Worm (Caenorhabditis elegans) whole organism, L2 larva: ENCODE results near the gene ZK697.8.

Source experiments
- R02D3.7 ChIP-seq: fragments of 150-350 bp; optimal IDR thresholded peaks from 2 replicates; lab custom pipeline; 2014; ENCODE audit warnings: missing biosample characterization, missing genetic modification characterization
- Y55F3AM.14 ChIP-seq: fragments of 200-800 bp; sonication (Bioruptor generic); optimal IDR thresholded peaks from 2 replicates; lab custom pipeline; 2018; ENCODE audit warnings: mild to moderate bottlenecking, missing genetic modification characterization, missing compliant biosample characterization
- ZK546.5 ChIP-seq: sonication (generic microtip); optimal IDR thresholded peaks from 2 replicates; lab custom pipeline; 2017; ENCODE audit warnings: missing biosample characterization, missing genetic modification characterization
- blmp-1 ChIP-seq: sonication (generic microtip); optimal IDR thresholded peaks from 2 replicates; lab custom pipeline; 2017; ENCODE audit warnings: missing genetic modification characterization, mild to moderate bottlenecking, missing compliant biosample characterization, antibody characterized with exemption, moderate library complexity; ENCODE audit not compliant: insufficient read depth
- ceh-16 ChIP-seq: fragments of 150-350 bp; optimal IDR thresholded peaks from 2 replicates; lab custom pipeline; 2014; ENCODE audit warnings: missing biosample characterization, missing genetic modification characterization
- ceh-82 ChIP-seq: fragments of 150-350 bp; optimal IDR thresholded peaks from 2 replicates; lab custom pipeline; 2014; ENCODE audit warnings: missing biosample characterization, missing genetic modification characterization
- dmd-4 ChIP-seq: sonication (generic microtip); optimal IDR thresholded peaks from 2 replicates; lab custom pipeline; 2017; ENCODE audit warnings: missing biosample characterization, missing genetic modification characterization
- egl-27 ChIP-seq: sonication (generic microtip); optimal IDR thresholded peaks from 3 replicates; lab custom pipeline; 2017; ENCODE audit warnings: missing biosample characterization, missing genetic modification reagents, missing genetic modification characterization
- elt-3 ChIP-seq: sonication (generic microtip); optimal IDR thresholded peaks from 2 replicates; lab custom pipeline; 2017; ENCODE audit warnings: missing biosample characterization, missing genetic modification characterization
- gmeb-1 ChIP-seq: fragments of 150-350 bp; optimal IDR thresholded peaks from 2 replicates; lab custom pipeline; 2014; ENCODE audit warnings: missing biosample characterization, missing genetic modification characterization
- lin-13 ChIP-seq: fragments of 150-350 bp; optimal IDR thresholded peaks from 2 replicates; lab custom pipeline; 2014; ENCODE audit warnings: missing biosample characterization, missing genetic modification reagents, missing genetic modification characterization
- lin-39 ChIP-seq: fragments of 150-350 bp; optimal IDR thresholded peaks from 2 replicates; lab custom pipeline; 2014; ENCODE audit warnings: missing biosample characterization, missing genetic modification reagents, missing genetic modification characterization
- lsy-2 ChIP-seq, 2 experiments: fragments of 150-350 bp in 1 of 2; sonication (generic microtip) in 1 of 2; optimal IDR thresholded peaks; 2 replicates each; lab custom pipeline; 2014 to 2017; ENCODE audit warnings: missing biosample characterization in 2 of 2, missing genetic modification characterization in 2 of 2
- mab-5 ChIP-seq: fragments of 150-350 bp; optimal IDR thresholded peaks from 2 replicates; lab custom pipeline; 2014; ENCODE audit warnings: missing biosample characterization, missing genetic modification characterization
- mbf-1 ChIP-seq: sonication (generic microtip); optimal IDR thresholded peaks from 2 replicates; lab custom pipeline; 2017; ENCODE audit warnings: missing biosample characterization, missing genetic modification characterization
- mdl-1 ChIP-seq, 2 experiments: fragments of 150-350 bp in 1 of 2; sonication (generic microtip) in 1 of 2; optimal IDR thresholded peaks; 2 replicates each; lab custom pipeline; 2017; ENCODE audit warnings: missing biosample characterization in 2 of 2, missing genetic modification characterization in 2 of 2
- nhr-10 ChIP-seq: sonication (generic microtip); optimal IDR thresholded peaks from 2 replicates; lab custom pipeline; 2017; ENCODE audit warnings: missing biosample characterization, missing genetic modification characterization
- nhr-12 ChIP-seq: fragments of 150-350 bp; optimal IDR thresholded peaks from 2 replicates; lab custom pipeline; 2014; ENCODE audit warnings: missing biosample characterization, missing genetic modification characterization
- nhr-129 ChIP-seq: fragments of 150-350 bp; optimal IDR thresholded peaks from 2 replicates; lab custom pipeline; 2014; ENCODE audit warnings: missing biosample characterization, missing genetic modification characterization
- nhr-21 ChIP-seq: fragments of 150-350 bp; optimal IDR thresholded peaks from 2 replicates; lab custom pipeline; 2014; ENCODE audit warnings: missing biosample characterization, missing genetic modification characterization
- nhr-23 ChIP-seq: fragments of 150-350 bp; optimal IDR thresholded peaks from 2 replicates; lab custom pipeline; 2014; ENCODE audit warnings: missing biosample characterization, missing genetic modification reagents, missing genetic modification characterization
- nhr-237 ChIP-seq: fragments of 150-350 bp; optimal IDR thresholded peaks from 2 replicates; lab custom pipeline; 2014; ENCODE audit warnings: missing biosample characterization, missing genetic modification characterization
- nhr-6 ChIP-seq: fragments of 150-350 bp; optimal IDR thresholded peaks from 2 replicates; lab custom pipeline; 2014; ENCODE audit warnings: missing biosample characterization, missing genetic modification characterization
- peb-1 ChIP-seq: fragments of 150-350 bp; optimal IDR thresholded peaks from 2 replicates; lab custom pipeline; 2014; ENCODE audit warnings: missing biosample characterization, missing genetic modification characterization
- sem-4 ChIP-seq: fragments of 150-350 bp; optimal IDR thresholded peaks from 2 replicates; lab custom pipeline; 2014; ENCODE audit warnings: missing biosample characterization, missing genetic modification reagents, missing genetic modification characterization
- skn-1 ChIP-seq: sonication (generic microtip); optimal IDR thresholded peaks from 2 replicates; lab custom pipeline; 2017; ENCODE audit warnings: missing biosample characterization, missing genetic modification characterization
- sma-3 ChIP-seq: sonication (generic microtip); optimal IDR thresholded peaks from 2 replicates; lab custom pipeline; 2016; ENCODE audit warnings: missing genetic modification reagents, missing genetic modification characterization, missing compliant biosample characterization
- sma-9 ChIP-seq, 2 experiments: fragments of 150-350 bp in 1 of 2; sonication (generic microtip) in 1 of 2; optimal IDR thresholded peaks; 2 replicates each; lab custom pipeline; 2014 to 2016; ENCODE audit warnings: missing genetic modification characterization in 2 of 2, mild to moderate bottlenecking in 1 of 2, missing biosample characterization in 1 of 2, missing compliant biosample characterization in 1 of 2, missing genetic modification reagents in 1 of 2, moderate library complexity in 1 of 2
- snpc-4 ChIP-seq: fragments of 150-350 bp; optimal IDR thresholded peaks from 2 replicates; lab custom pipeline; 2014; ENCODE audit warnings: missing biosample characterization, missing genetic modification characterization
- unc-39 ChIP-seq: fragments of 150-350 bp; optimal IDR thresholded peaks from 2 replicates; lab custom pipeline; 2014; ENCODE audit warnings: missing biosample characterization, missing genetic modification characterization
- unc-55 ChIP-seq: fragments of 150-350 bp; sonication (generic microtip); optimal IDR thresholded peaks from 3 replicates; lab custom pipeline; 2014; ENCODE audit warnings: missing biosample characterization, missing genetic modification reagents, missing genetic modification characterization
- unc-62 ChIP-seq: fragments of 150-350 bp; optimal IDR thresholded peaks from 2 replicates; lab custom pipeline; 2014; ENCODE audit warnings: missing biosample characterization, missing genetic modification reagents, missing genetic modification characterization
- ztf-1 ChIP-seq: fragments of 200-800 bp; sonication (Bioruptor generic); conservative IDR thresholded peaks from 2 replicates; pipeline ENCODE4 v1.3.6; 2022; ENCODE audit warnings: missing genetic modification characterization, missing compliant biosample characterization
- ztf-11 ChIP-seq: sonication (generic microtip); optimal IDR thresholded peaks from 2 replicates; lab custom pipeline; 2017; ENCODE audit warnings: missing biosample characterization, missing genetic modification characterization
- ztf-4 ChIP-seq: fragments of 150-350 bp; optimal IDR thresholded peaks from 2 replicates; lab custom pipeline; 2014; ENCODE audit warnings: missing biosample characterization, missing genetic modification characterization

The ZK697.8 gene

ce11 chrV:1741074-1741473 is 7.9 kb downstream of the ZK697.8 start, which contains the start of gene srab-25:
Gene srab-25, minus strand, starts transcription at chrV:1741174.
- no peak for TF ChIP-seq Y55F3AM.14 (GFP tag; lab: Kevin White, UChicago)
- no peak for TF ChIP-seq lin-13
- TF ChIP-seq mbf-1 (tag; lab: Kevin White, UChicago) = no peak
- TF ChIP-seq peb-1 (tag; lab: Kevin White, UChicago) = no peak
- TF ChIP-seq lin-39 (tag; lab: Kevin White, UChicago) = no peak

ce11 chrV:1734569-1734968 is 14.4 kb downstream of the ZK697.8 start, which contains the start of gene str-160:
Gene str-160, plus strand, starts transcription at chrV:1734869.
- TF ChIP-seq sma-9 (GFP tag; optimal IDR thresholded peaks at IDR 0.05; lab: Kevin White, UChicago) = no peak
- TF ChIP-seq sma-9 (tag; optimal IDR thresholded peaks at IDR 0.05; lab: Kevin White, UChicago) = no peak
- no peak for TF ChIP-seq ceh-82 (tag; lab: Kevin White, UChicago)
- no peak for TF ChIP-seq dmd-4
- TF ChIP-seq ztf-4 = no peak
- TF ChIP-seq lin-39 (tag; lab: Kevin White, UChicago) = no peak
- TF ChIP-seq nhr-23 (tag; lab: Kevin White, UChicago) = no peak
- no peak for TF ChIP-seq peb-1 (tag; lab: Kevin White, UChicago)
- no peak for TF ChIP-seq snpc-4 (tag; lab: Kevin White, UChicago)
- no peak for TF ChIP-seq elt-3 (tag; lab: Kevin White, UChicago)
- TF ChIP-seq nhr-237 (tag; lab: Kevin White, UChicago) = no peak
- no peak for TF ChIP-seq mdl-1 (tag; optimal IDR thresholded peaks at IDR 0.05; lab: Kevin White, UChicago)
- TF ChIP-seq gmeb-1 (tag; lab: Kevin White, UChicago) = no peak
- no peak for TF ChIP-seq sma-3 (GFP tag; lab: Kevin White, UChicago)
- no peak for TF ChIP-seq ztf-11 (tag; lab: Kevin White, UChicago)

ce11 chrV:1731918-1732317 is 17.0 kb downstream of the ZK697.8 start, which contains the start of gene gst-21:
Gene gst-21, minus strand, starts transcription at chrV:1732018.
- TF ChIP-seq ztf-4 (no peak), unc-55 (GFP tag; lab: Kevin White, UChicago) (no peak), nhr-129 (no peak)

ce11 chrV:1725353-1725752 is 23.6 kb downstream of the ZK697.8 start, which contains the start of gene sri-27:
Gene sri-27, plus strand, starts transcription at chrV:1725653.
- TF ChIP-seq blmp-1 (tag; lab: Kevin White, UChicago) = no peak
- TF ChIP-seq unc-39 = no peak
- no peak for TF ChIP-seq mab-5
- no peak for TF ChIP-seq ztf-4
- TF ChIP-seq lsy-2 (tag; optimal IDR thresholded peaks at IDR 0.05; lab: Kevin White, UChicago) = no peak
- no peak for TF ChIP-seq nhr-12 (tag; lab: Kevin White, UChicago)
- no peak for TF ChIP-seq nhr-10 (tag; lab: Kevin White, UChicago)
- no peak for TF ChIP-seq sem-4 (tag; lab: Kevin White, UChicago)
- TF ChIP-seq egl-27 (tag; lab: Kevin White, UChicago) = no peak
- no peak for TF ChIP-seq R02D3.7
- no peak for TF ChIP-seq nhr-129

- TF ChIP-seq sem-4 (tag; lab: Kevin White, UChicago) (no peak), skn-1 (tag; lab: Kevin White, UChicago) (no peak), nhr-6 (tag; lab: Kevin White, UChicago) (no peak)
Observed at ce11 chrV:1721966-1722365, 27.0 kb downstream of the ZK697.8 start, which contains the start of gene srw-101. Gene srw-101, plus strand, starts transcription at chrV:1722266.

- TF ChIP-seq ZK546.5 (no peak), ztf-1 (GFP tag; lab: Robert Waterston, UW) (no peak), unc-62 (GFP tag; lab: Kevin White, UChicago) (no peak), lsy-2 (tag; optimal IDR thresholded peaks at IDR 0.05; lab: Kevin White, UChicago) (no peak), elt-3 (tag; lab: Kevin White, UChicago) (no peak), unc-55 (GFP tag; lab: Kevin White, UChicago) (no peak), sem-4 (tag; lab: Kevin White, UChicago) (no peak), unc-39 (no peak), ceh-16 (tag; lab: Kevin White, UChicago) (no peak), nhr-21 (no peak), egl-27 (tag; lab: Kevin White, UChicago) (no peak), ztf-4 (no peak), blmp-1 (tag; lab: Kevin White, UChicago) (no peak), peb-1 (tag; lab: Kevin White, UChicago) (no peak)
Observed at ce11 chrV:1719927-1720326, 29.0 kb downstream of the ZK697.8 start, which contains the start of gene srw-102. Gene srw-102, plus strand, starts transcription at chrV:1720227.
